Fruit fly (Drosophila melanogaster): ENCODE results near the gene CG11226.
A peak's percentile ranks its signal among the peaks of the same experiment; 100 is the strongest.

Gene CG11226

DNA sequence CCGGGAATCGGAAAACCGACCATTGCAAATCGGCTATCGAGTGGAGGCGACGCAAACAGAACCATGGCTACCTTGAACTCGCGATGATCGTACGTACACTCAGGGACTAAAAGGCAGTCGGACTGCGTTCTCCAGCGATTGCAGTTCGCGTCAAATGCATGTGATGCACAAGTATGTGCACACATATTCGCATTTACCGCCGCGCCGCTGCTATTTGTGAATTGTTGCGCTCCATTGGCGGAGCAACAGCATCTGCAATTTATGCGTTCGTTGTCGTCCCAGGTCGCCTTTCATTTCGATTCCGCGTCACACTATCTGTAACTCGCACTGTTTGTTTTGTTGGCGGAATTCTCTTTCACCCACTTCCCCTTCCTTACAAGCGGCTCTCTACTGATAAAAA, 16.7 kb upstream of the CG11226 start (continued):
- TF ChIP-seq caup (GFP tag; optimal IDR thresholded peaks at IDR 0.05; ENCODE audit: severe bottlenecking), result no peak
- no peak for TF ChIP-seq CG2129 (GFP tag; IDR thresholded peaks at IDR 0.05; ENCODE audit: partially characterized antibody)

DNA sequence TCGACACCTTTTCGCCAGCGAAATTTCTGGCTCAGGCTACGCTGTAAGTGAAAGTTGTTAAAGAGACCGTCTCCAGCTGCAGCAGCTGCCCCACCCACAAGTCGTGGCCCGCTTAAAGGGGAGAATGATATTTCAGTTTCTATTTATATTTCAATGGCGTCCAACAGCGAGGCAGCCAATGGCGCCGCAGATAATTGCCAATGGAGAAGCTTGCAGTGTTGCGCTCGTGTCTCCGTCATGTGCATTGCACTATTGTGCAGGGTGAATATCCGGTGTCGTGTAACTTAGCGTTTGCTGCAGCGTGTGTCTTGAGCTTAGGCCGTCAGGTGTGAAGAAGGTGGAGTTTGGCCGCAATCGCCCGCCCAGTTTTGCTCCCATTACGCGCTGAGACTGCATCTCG, 15.5 kb upstream of the CG11226 start:
- TF ChIP-seq HmgZ (tag; optimal IDR thresholded peaks at IDR 0.05), result no peak
- peak; percentile 27 for TF ChIP-seq Med (GFP tag)
- 0 out of 3 replicates have a peak, but pooled peaks have one; percentile 15 for TF ChIP-seq sr (GFP tag; IDR thresholded peaks at IDR 0.05)
- TF ChIP-seq CHES-1-like (GFP tag; optimal IDR thresholded peaks at IDR 0.05), result no peak
- TF ChIP-seq CG15514 (GFP tag; optimal IDR thresholded peaks at IDR 0.05), result no peak
- no peak for TF ChIP-seq CG32772 (GFP tag; IDR thresholded peaks at IDR 0.05)
- no peak for TF ChIP-seq CG2199 (GFP tag; IDR thresholded peaks at IDR 0.05)
- TF ChIP-seq Drgx (GFP tag; IDR thresholded peaks at IDR 0.05), result peak; percentile 30; the same call in 1 of the 2 replicates
- 0 out of 3 replicates have a peak, but pooled peaks have one; percentile 6 for TF ChIP-seq dysf (GFP tag; IDR thresholded peaks at IDR 0.05)
- TF ChIP-seq ken (GFP tag; IDR thresholded peaks at IDR 0.05), result no peak
- peak; percentile 77 for TF ChIP-seq Nf-YB (GFP tag; optimal IDR thresholded peaks at IDR 0.05)
- no peak for TF ChIP-seq mld (GFP tag; IDR thresholded peaks at IDR 0.05; ENCODE audit: partially characterized antibody)
- no peak for TF ChIP-seq CG11504 (tag; optimal IDR thresholded peaks at IDR 0.05)
- TF ChIP-seq inv (GFP tag; IDR thresholded peaks at IDR 0.05; ENCODE audit: partially characterized antibody), result 0 out of 2 replicates have a peak, but pooled peaks have one; percentile 11
- TF ChIP-seq al (GFP tag; IDR thresholded peaks at IDR 0.05), result no peak
- no peak for TF ChIP-seq Atf6 (GFP tag; IDR thresholded peaks at IDR 0.05)
- no peak for TF ChIP-seq CG7928 (GFP tag; optimal IDR thresholded peaks at IDR 0.05)
- no peak for TF ChIP-seq Blimp-1 (GFP tag; optimal IDR thresholded peaks at IDR 0.05)
- TF ChIP-seq pzg (GFP tag; optimal IDR thresholded peaks at IDR 0.05), result no peak
- TF ChIP-seq NFAT (GFP tag; IDR thresholded peaks at IDR 0.05), result 0 out of 2 replicates have a peak, but pooled peaks have one; percentile 22
- TF ChIP-seq Nf-YC (tag; optimal IDR thresholded peaks at IDR 0.05), result peak; percentile 52
- TF ChIP-seq lov (optimal IDR thresholded peaks at IDR 0.05), result no peak
- no peak for TF ChIP-seq lov (GFP tag; IDR thresholded peaks at IDR 0.05)
- no peak for TF ChIP-seq zfh2 (GFP tag; optimal IDR thresholded peaks at IDR 0.05)

dm6 chr3L:22822544-22823175, 14.2 kb upstream of the CG11226 start:
- no peak for TF ChIP-seq CG15073 (GFP tag; optimal IDR thresholded peaks at IDR 0.05)
- peak; percentile 22 for TF ChIP-seq CG13624 (GFP tag; optimal IDR thresholded peaks at IDR 0.05)
- no peak for TF ChIP-seq Dad (GFP tag; optimal IDR thresholded peaks at IDR 0.05)
- TF ChIP-seq CG4820 (GFP tag; optimal IDR thresholded peaks at IDR 0.05), result no peak
- no peak for TF ChIP-seq wdn (GFP tag; IDR thresholded peaks at IDR 0.05)
- no peak for TF ChIP-seq CG31224 (GFP tag; IDR thresholded peaks at IDR 0.05)
- TF ChIP-seq crp (GFP tag; optimal IDR thresholded peaks at IDR 0.05), result no peak
- TF ChIP-seq CG3726 (GFP tag; IDR thresholded peaks at IDR 0.05), result no peak
- peak; percentile 15 for TF ChIP-seq Fer2 (tag; optimal IDR thresholded peaks at IDR 0.05)
- peak; percentile 51 for TF ChIP-seq abd-A (tag; optimal IDR thresholded peaks at IDR 0.05)
- TF ChIP-seq Dref (GFP tag; IDR thresholded peaks at IDR 0.05), result no peak
- no peak for TF ChIP-seq CG4707 (GFP tag; optimal IDR thresholded peaks at IDR 0.05)
- TF ChIP-seq pros (GFP tag; optimal IDR thresholded peaks at IDR 0.05), result no peak
- TF ChIP-seq nerfin-2 (GFP tag; IDR thresholded peaks at IDR 0.05; ENCODE audit: partially characterized antibody), result no peak
- no peak for TF ChIP-seq danr (GFP tag; IDR thresholded peaks at IDR 0.05)
- no peak for TF ChIP-seq Bdp1 (GFP tag; optimal IDR thresholded peaks at IDR 0.05)
- peak; percentile 25 for TF ChIP-seq CG17385 (GFP tag; optimal IDR thresholded peaks at IDR 0.05)
- TF ChIP-seq en (GFP tag; optimal IDR thresholded peaks at IDR 0.05), result no peak
- TF ChIP-seq CG8944 (GFP tag; optimal IDR thresholded peaks at IDR 0.05), result no peak
- no peak for TF ChIP-seq CG30403 (GFP tag; optimal IDR thresholded peaks at IDR 0.05)
- peak in 1 of 2 experiments; percentile 52 for TF ChIP-seq Pdp1 (GFP tag; optimal IDR thresholded peaks at IDR 0.05)
- no peak for TF ChIP-seq sens (GFP tag)
- no peak for TF ChIP-seq CG8359 (GFP tag; optimal IDR thresholded peaks at IDR 0.05; ENCODE audit: borderline replicate concordance)

All from whole organism, embryonic.